Worm (Caenorhabditis elegans): ENCODE measurements around the gene H01G02.3.

The H01G02.3 gene

ce11 chrIV:11782846-11783245 lies 9.5 kb downstream of the H01G02.3 start:
- TF ChIP-seq alr-1 (tag; optimal IDR thresholded peaks at IDR 0.05), result no peak
- no peak for TF ChIP-seq ztf-4 (tag; optimal IDR thresholded peaks at IDR 0.05)
- no peak for TF ChIP-seq mbf-1 (tag; optimal IDR thresholded peaks at IDR 0.05)
- TF ChIP-seq zag-1 (tag; optimal IDR thresholded peaks at IDR 0.05), result no peak
- TF ChIP-seq sma-9 (GFP tag; optimal IDR thresholded peaks at IDR 0.05), result no peak
- no peak for TF ChIP-seq sma-9 (tag; optimal IDR thresholded peaks at IDR 0.05)

ce11 chrIV:11779028-11779427 lies 13.4 kb downstream of the H01G02.3 start, which contains the start of gene lpr-2:
Gene lpr-2 (plus strand): TSS chrIV:11779216.
- TF ChIP-seq sma-3 (GFP tag; optimal IDR thresholded peaks at IDR 0.05) (no peak), mdl-1 (tag; optimal IDR thresholded peaks at IDR 0.05) (no peak), lsy-2 (tag; optimal IDR thresholded peaks at IDR 0.05) (no peak), ztf-1 (GFP tag; conservative IDR thresholded peaks at IDR 0.05) (no peak), fos-1 (tag; optimal IDR thresholded peaks at IDR 0.05) (no peak), elt-1 (tag; optimal IDR thresholded peaks at IDR 0.05) (no peak), nhr-11 (tag; optimal IDR thresholded peaks at IDR 0.05) (no peak), unc-62 (GFP tag; optimal IDR thresholded peaks at IDR 0.05) (no peak), nhr-6 (tag; optimal IDR thresholded peaks at IDR 0.05) (no peak), Y55F3AM.14 (GFP tag; optimal IDR thresholded peaks at IDR 0.05) (no peak), dmd-4 (tag; optimal IDR thresholded peaks at IDR 0.05) (no peak), lin-39 (tag; optimal IDR thresholded peaks at IDR 0.05) (no peak), nhr-129 (tag; optimal IDR thresholded peaks at IDR 0.05) (no peak), sem-4 (tag; optimal IDR thresholded peaks at IDR 0.05) (no peak), nhr-21 (tag; optimal IDR thresholded peaks at IDR 0.05) (no peak), ceh-16 (tag; optimal IDR thresholded peaks at IDR 0.05) (no peak), gmeb-1 (tag; optimal IDR thresholded peaks at IDR 0.05) (no peak), ztf-4 (tag; optimal IDR thresholded peaks at IDR 0.05) (no peak)

ce11 chrIV:11776968-11777467 lies 15.4 kb downstream of the H01G02.3 start:
- TF ChIP-seq unc-55 (GFP tag; optimal IDR thresholded peaks at IDR 0.05), result peak; percentile 35
- no peak for TF ChIP-seq mbf-1 (tag; optimal IDR thresholded peaks at IDR 0.05)

- TF ChIP-seq fos-1 (tag; optimal IDR thresholded peaks at IDR 0.05) (peak; percentile 22), skn-1 (tag; optimal IDR thresholded peaks at IDR 0.05) (no peak), ZK546.5 (tag; optimal IDR thresholded peaks at IDR 0.05) (no peak), nhr-25 (tag; optimal IDR thresholded peaks at IDR 0.05) (no peak), gmeb-1 (tag; optimal IDR thresholded peaks at IDR 0.05) (no peak)
These were observed 18.6 kb downstream of the H01G02.3 start, which contains the start of gene lips-5 for ce11 chrIV:11773692-11774225. Gene lips-5 (minus strand): TSS chrIV:11773742.

ce11 chrIV:11772119-11772518 lies 20.3 kb downstream of the H01G02.3 start:
- no peak for TF ChIP-seq nhr-11 (tag; optimal IDR thresholded peaks at IDR 0.05)
- TF ChIP-seq alr-1 (tag; optimal IDR thresholded peaks at IDR 0.05), result no peak
- no peak for TF ChIP-seq mdl-1 (tag; optimal IDR thresholded peaks at IDR 0.05)
- TF ChIP-seq fos-1 (tag; optimal IDR thresholded peaks at IDR 0.05), result no peak
- no peak for TF ChIP-seq sma-3 (GFP tag; optimal IDR thresholded peaks at IDR 0.05)
- no peak for TF ChIP-seq R02D3.7 (tag; optimal IDR thresholded peaks at IDR 0.05)
- no peak for TF ChIP-seq unc-62 (GFP tag; optimal IDR thresholded peaks at IDR 0.05)
- TF ChIP-seq nhr-21 (tag; optimal IDR thresholded peaks at IDR 0.05), result no peak
- no peak for TF ChIP-seq ztf-11 (tag; optimal IDR thresholded peaks at IDR 0.05)
- no peak for TF ChIP-seq nhr-77 (tag; optimal IDR thresholded peaks at IDR 0.05)
- no peak for TF ChIP-seq ceh-82 (tag; optimal IDR thresholded peaks at IDR 0.05)
- no peak for TF ChIP-seq crh-2 (tag; optimal IDR thresholded peaks at IDR 0.05)
- TF ChIP-seq egl-27 (tag; optimal IDR thresholded peaks at IDR 0.05), result no peak
- TF ChIP-seq nhr-129 (tag; optimal IDR thresholded peaks at IDR 0.05), result no peak
- TF ChIP-seq ama-1 (optimal IDR thresholded peaks at IDR 0.05), result no peak
- no peak for TF ChIP-seq peb-1 (tag; optimal IDR thresholded peaks at IDR 0.05)
- no peak for TF ChIP-seq nhr-12 (tag; optimal IDR thresholded peaks at IDR 0.05)
- TF ChIP-seq zag-1 (tag; optimal IDR thresholded peaks at IDR 0.05), result no peak
